Worm (Caenorhabditis elegans) whole organism, midembryonic: Measurements from ENCODE around the gene ima-3.
"Not testable (repeated sequence)": the region's sequence is repeated elsewhere in the genome, so short reads cannot be mapped to it uniquely, and the experiment has no call there.

Experiments
- T22C8.4 ChIP-seq: fragments of 200-800 bp; sonication (Bioruptor generic); IDR thresholded peaks from 2 replicates; pipeline ENCODE4 v1.3.6; 2022; ENCODE audit warnings: missing genetic modification characterization, missing compliant biosample characterization
- cog-1 ChIP-seq: sonication (generic microtip); optimal IDR thresholded peaks from 2 replicates; lab custom pipeline; 2016; ENCODE audit warnings: missing genetic modification characterization, missing compliant biosample characterization
- flt-1 ChIP-seq: fragments of 200-800 bp; sonication (Bioruptor generic); IDR thresholded peaks from 2 replicates; pipeline ENCODE4 v1.3.6; 2022; ENCODE audit warnings: missing genetic modification characterization, missing compliant biosample characterization
- klf-2 ChIP-seq: fragments of 200-800 bp; sonication (Bioruptor generic); conservative IDR thresholded peaks from 2 replicates; pipeline ENCODE4 v1.3.6; 2022; ENCODE audit warnings: missing genetic modification reagents, missing genetic modification characterization, missing compliant biosample characterization
- med-1 ChIP-seq: sonication (generic microtip); optimal IDR thresholded peaks from 2 replicates; lab custom pipeline; 2017; ENCODE audit warnings: missing genetic modification characterization, mild to moderate bottlenecking, missing compliant biosample characterization, antibody characterized with exemption, missing genetic modification reagents; ENCODE audit not compliant: insufficient read depth
- ref-1 ChIP-seq: fragments of 200-800 bp; sonication (Bioruptor generic); conservative IDR thresholded peaks from 2 replicates; pipeline ENCODE4 v1.3.6; 2022; ENCODE audit warnings: missing genetic modification reagents, missing genetic modification characterization, missing compliant biosample characterization
- tab-1 ChIP-seq: fragments of 200-800 bp; sonication (Bioruptor generic); IDR thresholded peaks from 2 replicates; pipeline ENCODE4 v1.3.6; 2022; ENCODE audit warnings: missing genetic modification characterization, missing compliant biosample characterization
- ztf-23 ChIP-seq: fragments of 200-800 bp; sonication (Bioruptor generic); IDR thresholded peaks from 2 replicates; pipeline ENCODE4 v1.3.6; 2022; ENCODE audit warnings: missing genetic modification reagents, missing genetic modification characterization, missing compliant biosample characterization
- ztf-29 ChIP-seq: fragments of 200-800 bp; sonication (Bioruptor generic); IDR thresholded peaks from 2 replicates; pipeline ENCODE4 v1.3.6; 2022; ENCODE audit warnings: missing genetic modification reagents, missing genetic modification characterization, missing compliant biosample characterization

Gene ima-3

ce11 chrIV:7568593-7568992 lies 7.1 kb upstream of the ima-3 start, which contains the start of gene clec-180:
clec-180 (plus strand) TSS chrIV:7568893.
- TF ChIP-seq ref-1 = no peak
- no peak for TF ChIP-seq flt-1 (GFP tag; lab: Robert Waterston, UW)
- TF ChIP-seq klf-2 (GFP tag; lab: Robert Waterston, UW) = no peak
- TF ChIP-seq cog-1 (tag; lab: Kevin White, UChicago) = no peak
- no peak for TF ChIP-seq ztf-29 (GFP tag; lab: Robert Waterston, UW)
- no peak for TF ChIP-seq T22C8.4 (GFP tag; lab: Robert Waterston, UW)
- TF ChIP-seq ztf-23 (GFP tag; lab: Robert Waterston, UW) = no peak
- no peak for TF ChIP-seq med-1 (GFP tag; lab: Kevin White, UChicago)
- no peak for TF ChIP-seq tab-1 (GFP tag; lab: Robert Waterston, UW)

ce11 chrIV:7567557-7568010 lies 6.1 kb upstream of the ima-3 start, which contains the start of gene F32E10.8:
F32E10.8 (plus strand) TSS chrIV:7567607.
- TF ChIP-seq ztf-29 (GFP tag; lab: Robert Waterston, UW) = no peak
- TF ChIP-seq cog-1 (tag; lab: Kevin White, UChicago) = no peak
- no peak for TF ChIP-seq flt-1 (GFP tag; lab: Robert Waterston, UW)

ce11 chrIV:7563850-7564249 lies 2.4 kb upstream of the ima-3 start, which contains the start of gene F32E10.9:
F32E10.9 (minus strand) TSS chrIV:7563950.
- TF ChIP-seq T22C8.4 (GFP tag; lab: Robert Waterston, UW); flt-1 (GFP tag; lab: Robert Waterston, UW); cog-1 (tag; lab: Kevin White, UChicago): not testable (repeated sequence)

ce11 chrIV:7559237-7559636 lies 2.2 kb downstream of the ima-3 start:
- TF ChIP-seq ztf-29 (GFP tag; lab: Robert Waterston, UW) = no peak
- no peak for TF ChIP-seq klf-2 (GFP tag; lab: Robert Waterston, UW)
- TF ChIP-seq tab-1 (GFP tag; lab: Robert Waterston, UW) = no peak
- no peak for TF ChIP-seq flt-1 (GFP tag; lab: Robert Waterston, UW)
- no peak for TF ChIP-seq T22C8.4 (GFP tag; lab: Robert Waterston, UW)
- no peak for TF ChIP-seq ztf-23 (GFP tag; lab: Robert Waterston, UW)
- TF ChIP-seq med-1 (GFP tag; lab: Kevin White, UChicago) = no peak
- no peak for TF ChIP-seq cog-1 (tag; lab: Kevin White, UChicago)
- TF ChIP-seq ref-1 = no peak

ce11 chrIV:7558653-7559052 lies 2.8 kb downstream of the ima-3 start:
- TF ChIP-seq flt-1 (GFP tag; lab: Robert Waterston, UW) = no peak

- TF ChIP-seq med-1 (GFP tag; lab: Kevin White, UChicago) = no peak
- no peak for TF ChIP-seq flt-1 (GFP tag; lab: Robert Waterston, UW)
- no peak for TF ChIP-seq ztf-29 (GFP tag; lab: Robert Waterston, UW)
- no peak for TF ChIP-seq cog-1 (tag; lab: Kevin White, UChicago)
Observed at ce11 chrIV:7556265-7556866, 5.1 kb downstream of the ima-3 start, which contains the start of the genes F49E8.7, F49E8.8 and nprl-2. F49E8.7 (minus strand) TSS chrIV:7556365. F49E8.8 (plus strand) TSS chrIV:7556637. nprl-2 (plus strand) TSS chrIV:7556816.

ce11 chrIV:7554351-7554750 lies 7.1 kb downstream of the ima-3 start, which contains the start of gene F49E8.6:
F49E8.6 (minus strand) TSS chrIV:7554667.
- TF ChIP-seq med-1 (GFP tag; lab: Kevin White, UChicago) = no peak
- TF ChIP-seq T22C8.4 (GFP tag; lab: Robert Waterston, UW) = no peak
- no peak for TF ChIP-seq klf-2 (GFP tag; lab: Robert Waterston, UW)

ce11 chrIV:7552958-7553553 lies 8.4 kb downstream of the ima-3 start, which contains the start of gene dif-1:
dif-1 (minus strand) TSS chrIV:7553008.
- TF ChIP-seq cog-1 (tag; lab: Kevin White, UChicago) = no peak
- no peak for TF ChIP-seq klf-2 (GFP tag; lab: Robert Waterston, UW)
- TF ChIP-seq ztf-29 (GFP tag; lab: Robert Waterston, UW) = no peak
- TF ChIP-seq ref-1 = no peak
- no peak for TF ChIP-seq flt-1 (GFP tag; lab: Robert Waterston, UW)
- no peak for TF ChIP-seq med-1 (GFP tag; lab: Kevin White, UChicago)
- no peak for TF ChIP-seq tab-1 (GFP tag; lab: Robert Waterston, UW)
- TF ChIP-seq ztf-23 (GFP tag; lab: Robert Waterston, UW) = no peak
- TF ChIP-seq T22C8.4 (GFP tag; lab: Robert Waterston, UW) = no peak

ce11 chrIV:7552100-7552499 lies 9.4 kb downstream of the ima-3 start:
- TF ChIP-seq ref-1 = no peak

- TF ChIP-seq ztf-23 (GFP tag; lab: Robert Waterston, UW) = no peak
- TF ChIP-seq cog-1 (tag; lab: Kevin White, UChicago) = no peak
- TF ChIP-seq flt-1 (GFP tag; lab: Robert Waterston, UW) = no peak
- no peak for TF ChIP-seq med-1 (GFP tag; lab: Kevin White, UChicago)
- TF ChIP-seq tab-1 (GFP tag; lab: Robert Waterston, UW) = no peak
- no peak for TF ChIP-seq ref-1
- no peak for TF ChIP-seq ztf-29 (GFP tag; lab: Robert Waterston, UW)
- no peak for TF ChIP-seq T22C8.4 (GFP tag; lab: Robert Waterston, UW)
- no peak for TF ChIP-seq klf-2 (GFP tag; lab: Robert Waterston, UW)
Observed at ce11 chrIV:7551254-7551653, 10.2 kb downstream of the ima-3 start.
